Worm (Caenorhabditis elegans): ENCODE measurements around the gene R11F4.2.

R11F4.2 gene

DNA sequence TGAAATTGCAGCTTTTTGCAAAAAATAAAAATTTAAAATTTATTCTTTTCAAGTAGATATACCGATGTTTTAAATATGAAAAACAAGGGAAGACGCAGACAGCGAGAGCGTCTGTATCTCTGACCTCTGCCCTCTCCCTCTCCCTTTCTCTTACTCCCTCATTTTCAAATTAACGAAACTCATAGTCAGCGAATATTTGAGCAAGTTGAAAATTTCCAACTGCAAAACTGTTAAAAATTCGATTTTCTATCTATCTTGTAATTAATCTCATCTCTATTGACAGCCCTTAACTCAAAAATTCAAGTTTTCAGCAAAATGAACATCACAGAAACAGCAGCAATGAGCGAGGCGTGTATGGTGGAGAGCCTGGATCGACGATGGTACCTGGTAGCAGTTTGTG, at the start of gene R11F4.2:
Gene R11F4.2, plus strand, starts transcription at position 301 of the 400 bp plus-strand sequence.
- TF ChIP-seq cog-1 (tag; optimal IDR thresholded peaks at IDR 0.05) (no peak), ref-1 (GFP tag; conservative IDR thresholded peaks at IDR 0.05) (no peak)

DNA sequence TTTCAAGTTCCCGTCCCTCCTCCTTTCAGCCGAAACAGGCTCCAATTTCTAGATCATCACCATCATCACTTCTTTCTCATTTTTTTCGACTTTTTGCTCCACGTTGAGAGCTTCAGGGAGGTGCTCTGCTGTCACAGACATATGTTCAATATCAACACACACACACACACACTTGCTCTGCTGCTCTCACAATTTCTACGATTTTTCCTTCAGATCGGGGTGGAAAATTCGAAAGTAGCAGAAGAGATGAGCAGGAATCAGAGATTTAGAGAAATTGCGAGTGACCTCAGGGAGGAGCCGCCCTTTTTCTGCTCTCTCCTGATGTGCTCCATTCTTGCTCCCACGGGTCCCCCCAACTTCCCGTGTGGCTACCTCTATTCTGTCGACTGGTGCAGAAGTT, 44.3 kb upstream of the R11F4.2 start, which contains the start of gene pqn-48:
Gene pqn-48, plus strand, starts transcription at position 344 of the 400 bp plus-strand sequence.
- no peak for TF ChIP-seq tab-1 (GFP tag; IDR thresholded peaks at IDR 0.05)

DNA sequence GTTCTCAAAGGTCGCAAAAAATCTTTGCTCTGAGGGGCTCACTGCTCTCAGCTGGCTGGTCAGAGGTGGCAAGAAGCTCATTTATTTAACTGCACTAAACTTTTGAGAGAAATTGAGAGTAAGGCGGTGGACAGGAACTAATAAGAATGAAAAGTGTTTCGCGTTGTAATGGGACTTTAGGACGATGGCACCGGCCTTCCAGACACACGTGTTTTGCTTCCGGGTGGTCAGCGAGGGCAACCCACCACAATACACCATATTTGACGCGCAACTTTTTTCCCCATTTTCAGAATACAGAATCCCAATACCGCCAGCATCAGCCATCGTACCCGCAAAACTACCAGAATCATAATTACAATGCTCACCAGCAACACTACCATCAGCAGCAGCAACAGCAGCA, 42.8 kb upstream of the R11F4.2 start:
- TF ChIP-seq ztf-23 (GFP tag; IDR thresholded peaks at IDR 0.05): 0 out of 2 replicates have a peak, but pooled peaks have one; percentile 36
- TF ChIP-seq tab-1 (GFP tag; IDR thresholded peaks at IDR 0.05): no peak

DNA sequence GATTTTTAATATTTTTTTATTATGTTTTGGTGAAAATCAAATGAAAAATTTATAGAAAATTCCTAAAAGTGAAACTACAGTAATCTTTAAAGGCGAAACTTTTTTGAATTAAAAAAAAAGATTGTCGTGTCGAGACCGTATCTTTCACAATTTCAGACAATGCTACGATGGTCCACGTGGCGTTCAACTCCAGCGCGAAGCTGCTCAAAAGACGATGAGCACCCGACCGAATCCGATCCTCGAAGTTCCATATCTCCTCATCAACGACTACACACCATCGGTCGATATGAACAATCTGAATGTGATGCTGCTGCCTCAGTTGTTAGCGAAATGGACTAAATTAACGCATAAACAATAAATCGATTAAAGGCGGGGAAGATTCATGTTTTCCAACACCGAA, 40.2 kb upstream of the R11F4.2 start:
- TF ChIP-seq ztf-23 (GFP tag; IDR thresholded peaks at IDR 0.05): no peak

DNA sequence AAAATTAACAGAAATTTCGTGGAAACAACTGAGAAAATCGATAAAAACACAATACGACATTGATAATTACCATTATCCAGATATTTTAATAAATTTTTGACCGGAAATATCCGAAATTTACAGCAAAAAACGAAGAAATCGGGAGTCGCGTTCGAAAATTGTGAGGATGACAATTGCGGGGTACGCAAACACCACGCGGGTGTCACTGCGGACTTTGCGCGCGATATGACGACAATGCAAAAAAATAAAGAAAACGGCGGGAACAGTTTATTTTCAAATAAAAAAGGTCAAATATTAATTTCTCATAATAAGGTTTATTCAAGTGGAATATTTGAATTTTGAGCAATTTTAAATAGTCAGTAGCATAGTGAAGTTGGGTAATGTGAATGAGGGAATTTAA, 38.5 kb upstream of the R11F4.2 start, which contains the start of gene rpn-11:
Gene rpn-11, minus strand, starts transcription at position 198 of the 400 bp plus-strand sequence.
- TF ChIP-seq ztf-23 (GFP tag; IDR thresholded peaks at IDR 0.05): peak; percentile 45; the same call in 1 of the 2 replicates
- no peak for TF ChIP-seq klf-2 (GFP tag; conservative IDR thresholded peaks at IDR 0.05)
- TF ChIP-seq T22C8.4 (GFP tag; IDR thresholded peaks at IDR 0.05): no peak
- TF ChIP-seq tab-1 (GFP tag; IDR thresholded peaks at IDR 0.05): peak; percentile 52; the same call in 1 of the 2 replicates
- TF ChIP-seq cog-1 (tag; optimal IDR thresholded peaks at IDR 0.05): no peak

DNA sequence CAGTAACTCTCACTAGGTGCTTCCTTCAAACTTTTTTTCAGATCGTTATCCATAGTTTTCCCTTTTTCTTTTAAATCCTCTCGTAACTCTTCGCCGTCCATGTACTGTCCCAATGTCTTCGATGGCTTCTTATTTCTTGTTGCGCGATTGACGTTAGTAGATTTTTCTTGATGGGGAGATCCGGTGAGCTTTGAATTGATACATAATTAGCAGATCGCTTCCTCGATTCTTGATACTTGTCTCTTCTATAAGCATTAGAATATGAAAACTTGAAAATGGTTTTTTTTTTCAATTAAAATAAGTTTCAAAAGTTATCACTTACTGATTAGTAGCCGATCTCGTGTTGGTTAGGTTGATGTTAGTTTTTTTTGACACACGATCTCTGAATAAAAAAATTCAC, 37.5 kb upstream of the R11F4.2 start, which contains the start of gene K07D4.2:
Gene K07D4.2, minus strand, starts transcription at position 101 of the 400 bp plus-strand sequence.
- TF ChIP-seq ztf-29 (GFP tag; IDR thresholded peaks at IDR 0.05): no peak
- TF ChIP-seq flt-1 (GFP tag; IDR thresholded peaks at IDR 0.05): no peak
- TF ChIP-seq ztf-23 (GFP tag; IDR thresholded peaks at IDR 0.05): no peak
- no peak for TF ChIP-seq T22C8.4 (GFP tag; IDR thresholded peaks at IDR 0.05)
- no peak for TF ChIP-seq klf-2 (GFP tag; conservative IDR thresholded peaks at IDR 0.05)
- no peak for TF ChIP-seq ref-1 (GFP tag; conservative IDR thresholded peaks at IDR 0.05)
- no peak for TF ChIP-seq tab-1 (GFP tag; IDR thresholded peaks at IDR 0.05)
- no peak for TF ChIP-seq cog-1 (tag; optimal IDR thresholded peaks at IDR 0.05)
- TF ChIP-seq med-1 (GFP tag; optimal IDR thresholded peaks at IDR 0.05; ENCODE audit: insufficient read depth): no peak

DNA sequence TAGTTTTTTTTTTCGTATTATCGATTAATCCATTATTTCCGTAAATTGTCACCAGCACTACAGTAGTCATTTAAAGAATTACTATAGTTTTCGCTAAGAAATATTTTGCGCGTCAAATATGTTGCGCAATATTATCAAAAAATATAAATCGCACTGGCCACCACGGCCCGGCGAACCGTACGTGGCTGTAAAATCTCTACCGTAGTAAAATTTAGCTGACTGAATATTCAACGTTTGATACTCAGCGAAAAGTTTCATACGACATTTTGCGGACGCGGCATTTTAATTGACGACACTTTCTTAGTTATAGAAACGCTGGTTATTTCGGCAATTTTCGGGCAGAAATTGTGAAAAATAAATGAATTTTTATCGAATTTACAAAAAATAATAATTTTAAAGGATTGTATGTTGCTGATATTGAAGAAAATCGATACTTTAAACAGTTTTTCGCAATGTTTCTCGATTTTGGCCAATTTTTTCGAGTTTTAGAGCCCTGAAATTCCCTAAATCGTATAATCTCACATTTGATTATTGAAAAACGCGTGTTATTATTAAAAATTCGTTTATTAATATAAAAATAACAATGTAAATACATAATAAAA, 34.9 kb upstream of the R11F4.2 start:
- TF ChIP-seq ztf-23 (GFP tag; IDR thresholded peaks at IDR 0.05): peak; percentile 79
- TF ChIP-seq ztf-29 (GFP tag; IDR thresholded peaks at IDR 0.05): 0 out of 2 replicates have a peak, but pooled peaks have one; percentile 35
- TF ChIP-seq flt-1 (GFP tag; IDR thresholded peaks at IDR 0.05): peak; percentile 56; the same call in 1 of the 2 replicates
- TF ChIP-seq klf-2 (GFP tag; conservative IDR thresholded peaks at IDR 0.05): 0 out of 2 replicates have a peak, but pooled peaks have one; percentile 55

DNA sequence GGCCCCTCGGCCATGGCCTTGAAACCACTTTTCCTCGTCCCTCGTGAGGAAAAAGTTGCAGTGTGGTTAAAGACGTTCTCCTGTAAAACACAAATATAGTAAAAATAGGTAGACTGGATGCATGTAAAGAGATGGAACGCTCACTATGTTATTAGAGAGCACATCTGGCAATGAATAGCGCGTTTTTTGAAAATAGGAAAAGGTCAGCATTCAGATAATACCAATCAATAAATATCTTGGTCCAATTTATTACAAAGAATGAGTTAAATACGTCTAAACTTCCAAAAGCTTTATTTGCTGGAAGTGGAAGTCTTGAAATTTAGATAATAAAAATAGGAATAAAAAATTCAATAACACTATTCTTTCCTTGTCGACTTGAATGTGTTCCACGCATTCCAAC, 20.4 kb upstream of the R11F4.2 start, which contains the start of gene gadr-4:
Gene gadr-4, minus strand, starts transcription at position 101 of the 400 bp plus-strand sequence.
- TF ChIP-seq med-1 (GFP tag; optimal IDR thresholded peaks at IDR 0.05; ENCODE audit: insufficient read depth) (no peak), tab-1 (GFP tag; IDR thresholded peaks at IDR 0.05) (no peak), ztf-29 (GFP tag; IDR thresholded peaks at IDR 0.05) (no peak), T22C8.4 (GFP tag; IDR thresholded peaks at IDR 0.05) (no peak), ref-1 (GFP tag; conservative IDR thresholded peaks at IDR 0.05) (no peak), klf-2 (GFP tag; conservative IDR thresholded peaks at IDR 0.05) (no peak), cog-1 (tag; optimal IDR thresholded peaks at IDR 0.05) (no peak), flt-1 (GFP tag; IDR thresholded peaks at IDR 0.05) (no peak)

DNA sequence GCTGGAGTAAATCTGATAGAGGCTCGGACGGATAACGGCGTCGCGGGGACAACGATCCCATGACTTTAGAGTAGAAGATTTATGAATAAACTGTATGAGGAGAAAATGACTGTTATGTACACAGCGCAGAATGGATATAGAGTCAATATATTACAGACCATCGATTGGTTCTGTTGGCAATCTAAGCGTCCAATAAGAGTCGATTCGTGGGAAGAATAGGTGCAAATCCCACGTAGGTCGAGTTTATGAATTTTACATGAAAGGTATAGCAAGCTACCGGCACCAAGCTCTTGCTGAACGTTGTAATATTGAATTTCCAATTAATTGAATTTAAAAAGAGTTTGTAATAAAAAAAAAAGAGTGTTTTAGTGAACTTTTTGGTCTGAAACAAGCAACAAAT, 18.9 kb upstream of the R11F4.2 start, which contains the start of gene fbxb-118:
Gene fbxb-118, minus strand, starts transcription at position 101 of the 400 bp plus-strand sequence.
- TF ChIP-seq klf-2 (GFP tag; conservative IDR thresholded peaks at IDR 0.05) (no peak), tab-1 (GFP tag; IDR thresholded peaks at IDR 0.05) (no peak), cog-1 (tag; optimal IDR thresholded peaks at IDR 0.05) (no peak), med-1 (GFP tag; optimal IDR thresholded peaks at IDR 0.05; ENCODE audit: insufficient read depth) (no peak), T22C8.4 (GFP tag; IDR thresholded peaks at IDR 0.05) (no peak)

DNA sequence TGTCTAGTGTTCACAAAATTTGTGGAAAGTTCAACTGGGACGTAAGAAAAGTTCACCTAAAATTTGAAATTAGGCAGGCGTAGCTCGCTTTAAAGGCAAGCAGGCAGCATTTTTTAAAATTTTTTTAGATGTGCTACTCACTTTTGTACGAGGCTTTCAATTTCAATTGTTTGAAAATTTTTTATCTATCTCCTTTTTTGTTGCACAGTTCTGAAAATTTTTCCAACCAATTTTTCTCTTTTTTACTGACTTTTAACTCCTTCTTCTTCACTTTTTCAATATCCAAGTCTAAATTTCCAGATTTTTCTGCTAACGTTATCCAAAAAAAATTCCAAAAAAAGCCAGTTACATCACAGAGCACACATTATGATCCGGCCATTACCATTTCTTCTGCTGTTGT, 15.6 kb upstream of the R11F4.2 start, which contains the start of gene W06A11.1:
Gene W06A11.1, plus strand, starts transcription at position 301 of the 400 bp plus-strand sequence.
- TF ChIP-seq ztf-23 (GFP tag; IDR thresholded peaks at IDR 0.05) (no peak), ref-1 (GFP tag; conservative IDR thresholded peaks at IDR 0.05) (no peak), flt-1 (GFP tag; IDR thresholded peaks at IDR 0.05) (no peak), med-1 (GFP tag; optimal IDR thresholded peaks at IDR 0.05; ENCODE audit: insufficient read depth) (no peak), klf-2 (GFP tag; conservative IDR thresholded peaks at IDR 0.05) (no peak), tab-1 (GFP tag; IDR thresholded peaks at IDR 0.05) (no peak), ztf-29 (GFP tag; IDR thresholded peaks at IDR 0.05) (no peak), cog-1 (tag; optimal IDR thresholded peaks at IDR 0.05) (no peak), T22C8.4 (GFP tag; IDR thresholded peaks at IDR 0.05) (no peak)

DNA sequence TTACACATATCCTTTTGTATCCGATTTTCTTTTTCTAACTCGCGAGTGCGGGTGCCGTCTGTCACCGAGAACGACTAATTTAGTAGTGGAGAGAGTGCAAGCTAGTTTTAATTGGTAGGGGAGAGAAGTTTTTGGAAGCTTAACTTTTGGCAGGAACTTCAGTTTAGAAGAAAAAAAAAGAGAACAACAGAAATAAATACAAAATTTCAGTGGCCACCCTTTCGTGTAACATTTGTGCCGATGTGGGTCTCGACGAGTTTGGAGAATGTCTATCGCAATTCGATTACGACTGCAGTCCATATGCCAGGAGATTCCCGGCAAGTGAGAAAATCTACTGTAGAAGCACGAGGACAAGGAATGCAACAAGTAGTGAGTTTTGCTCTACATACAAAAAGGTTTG, 14.7 kb upstream of the R11F4.2 start:
- TF ChIP-seq ztf-23 (GFP tag; IDR thresholded peaks at IDR 0.05) (no peak), tab-1 (GFP tag; IDR thresholded peaks at IDR 0.05) (no peak), med-1 (GFP tag; optimal IDR thresholded peaks at IDR 0.05; ENCODE audit: insufficient read depth) (no peak), ref-1 (GFP tag; conservative IDR thresholded peaks at IDR 0.05) (no peak), flt-1 (GFP tag; IDR thresholded peaks at IDR 0.05) (no peak), ztf-29 (GFP tag; IDR thresholded peaks at IDR 0.05) (no peak)
